Fruit fly (Drosophila melanogaster): ENCODE results near the gene CG14982.

CG14982 gene

dm6 chr3L:3903301-3903700 lies 39.2 kb upstream of the CG14982 start, which contains the start of gene Sc2:
Gene Sc2, plus strand, starts transcription at chr3L:3903492.
- TF ChIP-seq rn (GFP tag; IDR thresholded peaks at IDR 0.05): no peak
- no peak for TF ChIP-seq CG9948 (tag; optimal IDR thresholded peaks at IDR 0.05)
- TF ChIP-seq CG15710 (tag; optimal IDR thresholded peaks at IDR 0.05): no peak
- no peak for TF ChIP-seq EcR (GFP tag; optimal IDR thresholded peaks at IDR 0.05)
- TF ChIP-seq fd96Ca (GFP tag; IDR thresholded peaks at IDR 0.05): no peak
- no peak for TF ChIP-seq CG32121 (GFP tag; IDR thresholded peaks at IDR 0.05)
- no peak for TF ChIP-seq Snoo (tag; optimal IDR thresholded peaks at IDR 0.05)
- TF ChIP-seq CG8301 (tag; optimal IDR thresholded peaks at IDR 0.05): no peak
- TF ChIP-seq CG12605 (GFP tag; IDR thresholded peaks at IDR 0.05): no peak
- TF ChIP-seq D1 (tag; optimal IDR thresholded peaks at IDR 0.05): no peak
- TF ChIP-seq CG8159 (tag; optimal IDR thresholded peaks at IDR 0.05): no peak
- no peak for TF ChIP-seq CG34367 (tag; optimal IDR thresholded peaks at IDR 0.05)
- no peak for TF ChIP-seq CG14655 (GFP tag; optimal IDR thresholded peaks at IDR 0.05)
- no peak for TF ChIP-seq Pif1A (GFP tag; optimal IDR thresholded peaks at IDR 0.05)
- TF ChIP-seq Ets98B (GFP tag; IDR thresholded peaks at IDR 0.05): no peak
- TF ChIP-seq CG10348 (GFP tag; IDR thresholded peaks at IDR 0.05): no peak
- TF ChIP-seq CG17806 (tag; optimal IDR thresholded peaks at IDR 0.05): no peak

dm6 chr3L:3905111-3905510 lies 37.4 kb upstream of the CG14982 start, which contains the start of gene ida:
Gene ida, plus strand, starts transcription at chr3L:3905344.
- TF ChIP-seq CG4496 (GFP tag; IDR thresholded peaks at IDR 0.05) (peak; percentile 50; the same call in 1 of the 3 replicates), CG15710 (tag; optimal IDR thresholded peaks at IDR 0.05) (no peak)

- TF ChIP-seq EcR (GFP tag; optimal IDR thresholded peaks at IDR 0.05) (peak; percentile 87), CG13204 (GFP tag; optimal IDR thresholded peaks at IDR 0.05) (no peak), CG17806 (tag; optimal IDR thresholded peaks at IDR 0.05) (no peak)
These were observed 33.4 kb upstream of the CG14982 start for dm6 chr3L:3908838-3909810.

- no peak for TF ChIP-seq D1 (tag; optimal IDR thresholded peaks at IDR 0.05)
- TF ChIP-seq CG34367 (tag; optimal IDR thresholded peaks at IDR 0.05): no peak
- no peak for TF ChIP-seq EcR (GFP tag; optimal IDR thresholded peaks at IDR 0.05)
- TF ChIP-seq CG4496 (GFP tag; IDR thresholded peaks at IDR 0.05): no peak
- TF ChIP-seq Snoo (tag; optimal IDR thresholded peaks at IDR 0.05): no peak
- TF ChIP-seq Pif1A (GFP tag; optimal IDR thresholded peaks at IDR 0.05): no peak
- TF ChIP-seq CG32121 (GFP tag; IDR thresholded peaks at IDR 0.05): no peak
- no peak for TF ChIP-seq CG8159 (tag; optimal IDR thresholded peaks at IDR 0.05)
- TF ChIP-seq CG12605 (GFP tag; IDR thresholded peaks at IDR 0.05): no peak
These were observed 32.7 kb upstream of the CG14982 start, which contains the start of gene mge for dm6 chr3L:3909831-3910230. Gene mge, minus strand, starts transcription at chr3L:3909931.

- TF ChIP-seq CG9948 (tag; optimal IDR thresholded peaks at IDR 0.05): no peak
- no peak for TF ChIP-seq CG14655 (GFP tag; optimal IDR thresholded peaks at IDR 0.05)
- no peak for TF ChIP-seq CG32121 (GFP tag; IDR thresholded peaks at IDR 0.05)
- no peak for TF ChIP-seq CG8301 (tag; optimal IDR thresholded peaks at IDR 0.05)
- no peak for TF ChIP-seq EcR (GFP tag; optimal IDR thresholded peaks at IDR 0.05)
- no peak for TF ChIP-seq D1 (tag; optimal IDR thresholded peaks at IDR 0.05)
- TF ChIP-seq CG13204 (GFP tag; optimal IDR thresholded peaks at IDR 0.05): no peak
- no peak for TF ChIP-seq rn (GFP tag; IDR thresholded peaks at IDR 0.05)
- TF ChIP-seq CG8159 (tag; optimal IDR thresholded peaks at IDR 0.05): no peak
These were observed 30.4 kb upstream of the CG14982 start for dm6 chr3L:3912134-3912533.

dm6 chr3L:3923631-3924274 lies 18.8 kb upstream of the CG14982 start:
- TF ChIP-seq CG17806 (tag; optimal IDR thresholded peaks at IDR 0.05) (no peak), CG4496 (GFP tag; IDR thresholded peaks at IDR 0.05) (no peak), fd96Ca (GFP tag; IDR thresholded peaks at IDR 0.05) (no peak), Snoo (tag; optimal IDR thresholded peaks at IDR 0.05) (no peak), D1 (tag; optimal IDR thresholded peaks at IDR 0.05) (no peak), CG15710 (tag; optimal IDR thresholded peaks at IDR 0.05) (no peak), Pif1B (GFP tag; optimal IDR thresholded peaks at IDR 0.05) (no peak), rn (GFP tag; IDR thresholded peaks at IDR 0.05) (no peak), CG9948 (tag; optimal IDR thresholded peaks at IDR 0.05) (no peak), CG12605 (GFP tag; IDR thresholded peaks at IDR 0.05) (no peak), EcR (GFP tag; optimal IDR thresholded peaks at IDR 0.05) (no peak), CG8159 (tag; optimal IDR thresholded peaks at IDR 0.05) (no peak), CG10348 (GFP tag; IDR thresholded peaks at IDR 0.05) (no peak), CG14655 (GFP tag; optimal IDR thresholded peaks at IDR 0.05) (no peak), CG8301 (tag; optimal IDR thresholded peaks at IDR 0.05) (no peak), Pif1A (GFP tag; optimal IDR thresholded peaks at IDR 0.05) (no peak), CG13204 (GFP tag; optimal IDR thresholded peaks at IDR 0.05) (no peak), Ets98B (GFP tag; IDR thresholded peaks at IDR 0.05) (no peak), CG32121 (GFP tag; IDR thresholded peaks at IDR 0.05) (no peak)
